Fruit fly (Drosophila melanogaster): ENCODE results near the gene CG14947.

The CG14947 gene

DNA sequence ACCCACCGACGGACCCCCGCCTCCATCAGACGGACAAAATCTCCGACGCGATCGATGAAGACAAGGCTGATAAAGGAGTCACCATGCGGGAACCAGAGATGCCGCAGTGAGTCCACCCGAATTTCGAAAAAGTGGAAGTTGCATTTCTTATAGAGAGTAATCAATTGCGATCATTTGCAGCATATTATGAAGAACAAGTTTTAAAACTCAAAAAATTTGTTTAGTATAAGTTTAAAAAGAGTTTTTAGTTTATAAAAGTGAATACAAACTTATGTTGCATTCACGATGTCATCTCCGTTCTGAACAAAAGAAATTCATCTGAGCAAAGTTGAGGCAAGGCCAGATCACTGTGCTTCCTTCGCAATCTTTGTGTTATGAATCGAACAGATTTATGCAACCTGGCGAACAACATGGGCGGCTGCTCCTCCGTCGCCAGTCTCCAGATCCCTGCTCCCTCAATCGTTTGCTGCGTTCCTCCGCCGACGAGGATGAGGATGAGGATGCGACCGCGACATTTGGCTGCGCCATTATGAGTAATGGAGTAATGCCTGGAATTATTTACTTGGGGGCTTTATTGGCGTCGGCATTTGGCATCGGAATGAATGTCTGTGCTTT, 37.1 kb downstream of the CG14947 start:
- TF ChIP-seq Lpt (GFP tag; optimal IDR thresholded peaks at IDR 0.05) (no peak), dsx (GFP tag; optimal IDR thresholded peaks at IDR 0.05; ENCODE audit: poor library complexity, severe bottlenecking) (no peak), Met (GFP tag; optimal IDR thresholded peaks at IDR 0.05) (peak; percentile 18), topi (GFP tag; optimal IDR thresholded peaks at IDR 0.05) (no peak), acj6 (GFP tag; optimal IDR thresholded peaks at IDR 0.05) (no peak), vri (GFP tag; optimal IDR thresholded peaks at IDR 0.05) (peak; percentile 44), Sox102F (GFP tag; optimal IDR thresholded peaks at IDR 0.05) (peak; percentile 43), CG4318 (GFP tag; optimal IDR thresholded peaks at IDR 0.05) (no peak), CG3032 (tag; optimal IDR thresholded peaks at IDR 0.05) (peak; percentile 19), salr (GFP tag; optimal IDR thresholded peaks at IDR 0.05) (peak in 1 of 2 experiments; percentile 47), Sox14 (GFP tag; optimal IDR thresholded peaks at IDR 0.05) (peak; percentile 1), svp (GFP tag) (peak; percentile 71), Eip78C (GFP tag) (peak; percentile 55), esn (GFP tag; optimal IDR thresholded peaks at IDR 0.05) (peak; percentile 39)

DNA sequence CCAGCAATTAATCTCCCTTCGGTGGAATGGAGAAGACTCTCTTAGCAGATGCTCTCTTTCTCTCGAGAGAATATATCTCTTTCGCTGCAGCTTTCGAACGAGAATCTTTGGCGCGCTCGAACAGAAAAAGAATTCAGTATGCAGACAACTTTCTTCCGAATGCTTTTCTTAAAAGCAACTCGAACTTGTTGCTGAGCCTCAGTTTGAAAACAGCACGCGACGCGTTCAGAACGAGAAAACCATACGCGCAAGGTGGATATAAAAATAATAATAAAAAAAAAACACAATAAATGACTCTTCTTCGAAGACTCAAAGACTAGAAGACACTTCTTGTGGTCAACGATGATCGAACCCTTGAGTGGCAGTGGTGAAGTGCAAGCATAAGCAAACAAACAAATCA, 38.3 kb downstream of the CG14947 start, which contains the start of gene CG17211:
Gene CG17211, plus strand, starts transcription at position 202 of the 400 bp plus-strand sequence.
- TF ChIP-seq CG10669 (GFP tag; optimal IDR thresholded peaks at IDR 0.05): no peak
- TF ChIP-seq eg (GFP tag; IDR thresholded peaks at IDR 0.05): no peak
- no peak for TF ChIP-seq CG32006 (GFP tag; optimal IDR thresholded peaks at IDR 0.05)
- no peak for TF ChIP-seq dac (GFP tag; optimal IDR thresholded peaks at IDR 0.05)
- TF ChIP-seq svp (GFP tag): no peak
- TF ChIP-seq CG9139 (GFP tag; optimal IDR thresholded peaks at IDR 0.05): no peak
- TF ChIP-seq lz (GFP tag; optimal IDR thresholded peaks at IDR 0.05): no peak
- no peak for TF ChIP-seq fd85E (GFP tag; optimal IDR thresholded peaks at IDR 0.05)
- no peak for TF ChIP-seq CG31627 (GFP tag; optimal IDR thresholded peaks at IDR 0.05)
- no peak for TF ChIP-seq achi (GFP tag; optimal IDR thresholded peaks at IDR 0.05)
- no peak for TF ChIP-seq CG1621 (tag; optimal IDR thresholded peaks at IDR 0.05)
- TF ChIP-seq CG6808 (GFP tag; optimal IDR thresholded peaks at IDR 0.05): no peak
- no peak for TF ChIP-seq spab (GFP tag; optimal IDR thresholded peaks at IDR 0.05)
- no peak for TF ChIP-seq Hr39 (GFP tag; optimal IDR thresholded peaks at IDR 0.05)
- TF ChIP-seq fd59A (GFP tag; optimal IDR thresholded peaks at IDR 0.05): no peak

DNA sequence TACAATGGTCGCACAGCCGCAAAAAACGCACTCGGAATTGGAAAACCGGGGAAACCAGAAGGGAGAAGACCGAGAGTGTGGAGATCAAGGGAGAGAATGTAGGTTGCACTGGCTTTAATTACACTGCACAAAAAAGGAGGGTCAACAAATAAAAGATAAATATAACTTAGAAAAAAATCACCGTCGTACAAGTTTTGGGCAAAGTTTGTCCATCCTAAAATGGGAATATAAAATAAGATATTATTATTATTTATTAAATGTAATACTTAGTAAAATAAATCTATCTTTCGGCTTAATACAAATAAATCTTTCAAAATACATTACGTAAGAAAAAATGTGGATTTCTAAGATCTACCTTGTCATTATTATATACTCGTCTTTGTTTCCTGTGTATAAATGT, 39.9 kb downstream of the CG14947 start:
- TF ChIP-seq achi (GFP tag; optimal IDR thresholded peaks at IDR 0.05) (peak; percentile 15), CG8119 (GFP tag; IDR thresholded peaks at IDR 0.05) (0 out of 3 replicates have a peak, but pooled peaks have one; percentile 32), Eip78C (GFP tag) (peak; percentile 2), Sox14 (GFP tag; optimal IDR thresholded peaks at IDR 0.05) (no peak), Hr39 (GFP tag; optimal IDR thresholded peaks at IDR 0.05) (no peak), CG8632 (GFP tag; optimal IDR thresholded peaks at IDR 0.05) (no peak), CG32006 (GFP tag; optimal IDR thresholded peaks at IDR 0.05) (peak; percentile 15), Met (GFP tag; optimal IDR thresholded peaks at IDR 0.05) (no peak), CG34406 (GFP tag; optimal IDR thresholded peaks at IDR 0.05) (no peak), CG10631 (GFP tag; optimal IDR thresholded peaks at IDR 0.05) (peak; percentile 0), CG15336 (GFP tag; IDR thresholded peaks at IDR 0.05) (peak; percentile 48), eg (GFP tag; IDR thresholded peaks at IDR 0.05) (0 out of 3 replicates have a peak, but pooled peaks have one; percentile 13), CG31627 (GFP tag; optimal IDR thresholded peaks at IDR 0.05) (no peak)

DNA sequence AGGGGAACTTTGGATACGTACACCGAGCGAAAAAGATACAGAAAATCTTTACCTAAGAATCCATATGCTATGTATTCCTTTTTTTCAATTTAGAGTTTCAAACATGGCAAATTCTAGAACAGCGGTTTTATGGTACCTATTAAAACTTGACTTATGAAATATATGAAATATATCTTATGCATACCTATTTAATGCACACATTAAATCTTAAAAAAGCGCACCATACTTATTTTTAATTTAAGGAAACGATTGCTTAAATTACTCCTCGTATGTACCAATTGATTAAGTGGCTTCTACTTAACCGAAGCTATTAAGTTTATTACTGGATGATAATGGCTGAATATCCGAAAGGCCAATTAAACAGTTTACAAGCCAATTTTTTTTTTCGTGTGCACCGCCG, 44.1 kb downstream of the CG14947 start:
- TF ChIP-seq spab (GFP tag; optimal IDR thresholded peaks at IDR 0.05): peak; percentile 16
- peak; percentile 34 for TF ChIP-seq Hr4 (GFP tag; optimal IDR thresholded peaks at IDR 0.05)
- no peak for TF ChIP-seq Ets21C (GFP tag; optimal IDR thresholded peaks at IDR 0.05)
- no peak for TF ChIP-seq CG1621 (tag; optimal IDR thresholded peaks at IDR 0.05)
- peak; percentile 11 for TF ChIP-seq pdm3 (GFP tag; optimal IDR thresholded peaks at IDR 0.05)
- peak; percentile 23 for TF ChIP-seq Eip75B (GFP tag; optimal IDR thresholded peaks at IDR 0.05)
- peak; percentile 6 for TF ChIP-seq achi (GFP tag; optimal IDR thresholded peaks at IDR 0.05)
- TF ChIP-seq CG32006 (GFP tag; optimal IDR thresholded peaks at IDR 0.05): peak; percentile 44
- peak; percentile 26 for TF ChIP-seq Met (GFP tag; optimal IDR thresholded peaks at IDR 0.05)
- TF ChIP-seq CG8119 (GFP tag; IDR thresholded peaks at IDR 0.05): no peak
- no peak for TF ChIP-seq CG6792 (GFP tag; optimal IDR thresholded peaks at IDR 0.05)
- peak; percentile 49 for TF ChIP-seq svp (GFP tag)
- peak; percentile 5 for TF ChIP-seq OdsH (GFP tag; optimal IDR thresholded peaks at IDR 0.05)
- TF ChIP-seq Eip78C (GFP tag): peak; percentile 59
- peak in 1 of 2 experiments; percentile 49 for TF ChIP-seq salr (GFP tag; optimal IDR thresholded peaks at IDR 0.05)
- TF ChIP-seq CG10631 (GFP tag; optimal IDR thresholded peaks at IDR 0.05): peak; percentile 21
- TF ChIP-seq Smox (GFP tag; optimal IDR thresholded peaks at IDR 0.05): peak; percentile 1
- TF ChIP-seq CG10669 (GFP tag; optimal IDR thresholded peaks at IDR 0.05): no peak
- peak; percentile 7 for TF ChIP-seq Sox14 (GFP tag; optimal IDR thresholded peaks at IDR 0.05)
- TF ChIP-seq CG11902 (GFP tag; optimal IDR thresholded peaks at IDR 0.05): no peak

Data from whole organism, prepupa.